Fruit fly (Drosophila melanogaster): ENCODE data around the gene CG13040.

DNA sequence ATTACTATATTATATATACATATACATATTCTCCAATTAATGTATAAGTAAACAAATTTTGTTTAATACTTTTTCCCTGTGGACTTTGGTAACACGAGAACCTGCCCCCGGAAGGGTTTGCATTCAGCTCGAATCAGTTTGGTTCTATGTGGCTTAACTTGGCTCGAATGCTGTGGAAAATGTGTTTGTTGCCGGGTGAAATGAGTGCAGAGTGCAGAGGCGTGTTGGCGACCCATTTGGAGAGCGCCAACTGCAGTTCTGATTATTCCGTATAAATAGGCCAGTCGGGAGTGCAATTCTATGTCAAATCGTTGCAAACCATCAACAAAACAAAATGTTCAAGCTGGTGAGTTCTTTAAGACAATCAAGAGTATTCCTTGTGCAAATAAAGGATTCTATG, 8.8 kb downstream of the CG13040 start, which contains the start of gene Nplp3:
- TF ChIP-seq Gug (GFP tag; IDR thresholded peaks at IDR 0.05) = no peak
- TF ChIP-seq CG3032 (tag; optimal IDR thresholded peaks at IDR 0.05) = no peak
- TF ChIP-seq Smox (GFP tag; optimal IDR thresholded peaks at IDR 0.05) = no peak
- TF ChIP-seq acj6 (GFP tag; optimal IDR thresholded peaks at IDR 0.05) = no peak
- no peak for TF ChIP-seq CG11294 (GFP tag; IDR thresholded peaks at IDR 0.05)
- TF ChIP-seq Hr4 (GFP tag; optimal IDR thresholded peaks at IDR 0.05) = no peak
- no peak for TF ChIP-seq CG7368 (GFP tag; optimal IDR thresholded peaks at IDR 0.05)
- no peak for TF ChIP-seq Eip75B (GFP tag; optimal IDR thresholded peaks at IDR 0.05)
- no peak for TF ChIP-seq Sox102F (GFP tag; optimal IDR thresholded peaks at IDR 0.05)
